Worm (Caenorhabditis elegans) whole organism, L1 larva: ENCODE data around the gene prp-3.

ENCODE experiments used
- C34B4.2 ChIP-seq: sonication (generic microtip); optimal IDR thresholded peaks from 2 replicates; lab custom pipeline; 2017; ENCODE audit warnings: mild to moderate bottlenecking, missing genetic modification characterization, missing compliant biosample characterization
- F16B12.6 ChIP-seq: fragments of 150-350 bp; optimal IDR thresholded peaks from 2 replicates; lab custom pipeline; 2014; ENCODE audit warnings: missing biosample characterization, missing genetic modification characterization
- aha-1 ChIP-seq: fragments of 150-350 bp; optimal IDR thresholded peaks from 2 replicates; lab custom pipeline; 2014; ENCODE audit warnings: missing biosample characterization, missing genetic modification characterization
- alr-1 ChIP-seq: fragments of 200-800 bp; sonication (Bioruptor generic); optimal IDR thresholded peaks from 2 replicates; lab custom pipeline; 2018; ENCODE audit warnings: borderline replicate concordance, mild to moderate bottlenecking, missing genetic modification characterization, missing compliant biosample characterization
- ama-1 ChIP-seq: fragments of 150-350 bp; optimal IDR thresholded peaks from 2 replicates; lab custom pipeline; 2014
- ceh-63 ChIP-seq: fragments of 200-800 bp; sonication (Bioruptor generic); optimal IDR thresholded peaks from 2 replicates; lab custom pipeline; 2018; ENCODE audit warnings: mild to moderate bottlenecking, missing genetic modification characterization, missing compliant biosample characterization
- ceh-8 ChIP-seq: fragments of 200-800 bp; sonication (Bioruptor generic); optimal IDR thresholded peaks from 2 replicates; lab custom pipeline; 2018; ENCODE audit warnings: mild to moderate bottlenecking, missing genetic modification characterization, moderate library complexity, missing compliant biosample characterization
- ceh-82 ChIP-seq, 3 experiments: fragments of 150-350 bp in 1 of 3; sonication (generic microtip) in 2 of 3; optimal IDR thresholded peaks; 2 replicates each; lab custom pipeline; 2014 to 2017; ENCODE audit warnings: missing biosample characterization in 3 of 3, missing genetic modification characterization in 3 of 3
- ceh-90 ChIP-seq: sonication (generic microtip); optimal IDR thresholded peaks from 2 replicates; lab custom pipeline; 2016; ENCODE audit warnings: missing genetic modification characterization, missing compliant biosample characterization
- ces-1 ChIP-seq: fragments of 150-350 bp; optimal IDR thresholded peaks from 2 replicates; lab custom pipeline; 2014; ENCODE audit warnings: missing biosample characterization, missing genetic modification reagents, missing genetic modification characterization
- dpl-1 ChIP-seq, 3 experiments: fragments of 150-350 bp in 2 of 3; sonication (generic microtip) in 1 of 3; optimal IDR thresholded peaks; 2 replicates each; lab custom pipeline; 2014 to 2017; ENCODE audit warnings: missing biosample characterization in 3 of 3, missing genetic modification characterization in 3 of 3, missing genetic modification reagents in 3 of 3
- dsc-1 ChIP-seq: sonication (generic microtip); optimal IDR thresholded peaks from 2 replicates; lab custom pipeline; 2016; ENCODE audit warnings: mild to moderate bottlenecking, missing genetic modification characterization, missing compliant biosample characterization
- efl-3 ChIP-seq: fragments of 200-800 bp; sonication (Bioruptor generic); optimal IDR thresholded peaks from 2 replicates; lab custom pipeline; 2018; ENCODE audit warnings: mild to moderate bottlenecking, missing genetic modification characterization, missing compliant biosample characterization
- egl-27 ChIP-seq, 2 experiments: fragments of 150-350 bp in 1 of 2; sonication (generic microtip); optimal IDR thresholded peaks; 3 replicates each; lab custom pipeline; 2017 to 2018; ENCODE audit warnings: missing biosample characterization in 2 of 2, missing genetic modification characterization in 2 of 2, missing genetic modification reagents in 2 of 2
- elt-2 ChIP-seq: sonication (generic microtip); optimal IDR thresholded peaks from 2 replicates; lab custom pipeline; 2016; ENCODE audit warnings: missing genetic modification characterization, mild to moderate bottlenecking, inconsistent platforms, missing compliant biosample characterization, missing genetic modification reagents
- elt-3 ChIP-seq, 6 experiments: fragments of 150-350 bp in 1 of 6; sonication (generic microtip); optimal IDR thresholded peaks; 2 replicates each; lab custom pipeline; 2017 to 2018; ENCODE audit warnings: missing biosample characterization in 6 of 6, missing genetic modification characterization in 6 of 6, inconsistent platforms in 1 of 6
- fkh-4 ChIP-seq: sonication (generic microtip); optimal IDR thresholded peaks from 2 replicates; lab custom pipeline; 2016; ENCODE audit warnings: missing compliant biosample characterization, missing genetic modification characterization, borderline replicate concordance
- fkh-8 ChIP-seq: sonication (generic microtip); optimal IDR thresholded peaks from 2 replicates; lab custom pipeline; 2016; ENCODE audit warnings: mild to moderate bottlenecking, missing genetic modification characterization, missing compliant biosample characterization
- fos-1 ChIP-seq: fragments of 150-350 bp; optimal IDR thresholded peaks from 2 replicates; lab custom pipeline; 2014; ENCODE audit warnings: missing biosample characterization, missing genetic modification characterization
- grh-1 ChIP-seq: fragments of 200-800 bp; sonication (Bioruptor generic); IDR thresholded peaks from 2 replicates; pipeline ENCODE4 v1.3.6; 2022; ENCODE audit warnings: missing genetic modification reagents, missing genetic modification characterization, missing compliant biosample characterization
- hlh-17 ChIP-seq: fragments of 200-800 bp; sonication (Bioruptor generic); optimal IDR thresholded peaks from 2 replicates; lab custom pipeline; 2018; ENCODE audit warnings: missing genetic modification characterization, mild to moderate bottlenecking, missing compliant biosample characterization, moderate library complexity, borderline replicate concordance
- hlh-4 ChIP-seq: sonication (generic microtip); optimal IDR thresholded peaks from 2 replicates; lab custom pipeline; 2016; ENCODE audit warnings: mild to moderate bottlenecking, missing genetic modification characterization, missing compliant biosample characterization
- irx-1 ChIP-seq: sonication (generic microtip); optimal IDR thresholded peaks from 2 replicates; lab custom pipeline; 2016; ENCODE audit warnings: missing genetic modification characterization, missing compliant biosample characterization
- jun-1 ChIP-seq: fragments of 150-350 bp; optimal IDR thresholded peaks from 2 replicates; lab custom pipeline; 2014; ENCODE audit warnings: missing biosample characterization, missing genetic modification reagents, missing genetic modification characterization
- lin-13 ChIP-seq: fragments of 150-350 bp; optimal IDR thresholded peaks from 2 replicates; lab custom pipeline; 2014; ENCODE audit warnings: missing biosample characterization, missing genetic modification reagents, missing genetic modification characterization
- lin-35 ChIP-seq, 2 experiments: fragments of 150-350 bp; optimal IDR thresholded peaks; 2 replicates each; lab custom pipeline; 2014; ENCODE audit warnings: missing biosample characterization in 2 of 2, missing genetic modification characterization in 2 of 2, missing genetic modification reagents in 2 of 2
- lin-39 ChIP-seq: fragments of 150-350 bp; optimal IDR thresholded peaks from 2 replicates; lab custom pipeline; 2014; ENCODE audit warnings: missing biosample characterization, missing genetic modification reagents, missing genetic modification characterization
- lir-3 ChIP-seq: sonication (generic microtip); optimal IDR thresholded peaks from 2 replicates; lab custom pipeline; 2016; ENCODE audit warnings: mild to moderate bottlenecking, missing genetic modification characterization, moderate library complexity, missing compliant biosample characterization; ENCODE audit not compliant: poor library complexity
- lsy-2 ChIP-seq, 2 experiments: fragments of 150-350 bp; optimal IDR thresholded peaks; 2 replicates each; lab custom pipeline; 2014; ENCODE audit warnings: missing biosample characterization in 2 of 2, missing genetic modification characterization in 2 of 2
- mab-9 ChIP-seq: fragments of 200-800 bp; sonication (Bioruptor generic); IDR thresholded peaks from 2 replicates; pipeline ENCODE4 v1.3.6; 2022; ENCODE audit warnings: missing genetic modification reagents, missing genetic modification characterization, missing compliant biosample characterization
- mdl-1 ChIP-seq, 2 experiments: fragments of 150-350 bp; optimal IDR thresholded peaks; 2 replicates each; lab custom pipeline; 2014 to 2017; ENCODE audit warnings: missing biosample characterization in 2 of 2, missing genetic modification characterization in 2 of 2, inconsistent platforms in 1 of 2
- mep-1 ChIP-seq: fragments of 150-350 bp; optimal IDR thresholded peaks from 2 replicates; lab custom pipeline; 2014; ENCODE audit warnings: missing biosample characterization, missing genetic modification characterization
- nhr-11 ChIP-seq: fragments of 150-350 bp; optimal IDR thresholded peaks from 2 replicates; lab custom pipeline; 2014; ENCODE audit warnings: missing biosample characterization, missing genetic modification characterization
- nhr-12 ChIP-seq: sonication (generic microtip); optimal IDR thresholded peaks from 2 replicates; lab custom pipeline; 2017; ENCODE audit warnings: missing biosample characterization, missing genetic modification characterization
- nhr-20 ChIP-seq: sonication (generic microtip); optimal IDR thresholded peaks from 2 replicates; lab custom pipeline; 2016; ENCODE audit warnings: mild to moderate bottlenecking, missing genetic modification characterization, missing compliant biosample characterization
- nhr-237 ChIP-seq: fragments of 150-350 bp; optimal IDR thresholded peaks from 2 replicates; lab custom pipeline; 2014; ENCODE audit warnings: missing biosample characterization, missing genetic modification characterization
- nhr-28 ChIP-seq: fragments of 150-350 bp; optimal IDR thresholded peaks from 2 replicates; lab custom pipeline; 2014; ENCODE audit warnings: missing biosample characterization, missing genetic modification characterization
- nhr-84 ChIP-seq: sonication (generic microtip); optimal IDR thresholded peaks from 2 replicates; lab custom pipeline; 2017; ENCODE audit warnings: missing biosample characterization, missing genetic modification characterization
- nhr-85 ChIP-seq: sonication (generic microtip); peaks from one replicate; lab custom pipeline; 2016; ENCODE audit warnings: missing genetic modification characterization, inconsistent platforms, missing compliant biosample characterization
- nhr-90 ChIP-seq: sonication (generic microtip); optimal IDR thresholded peaks from 2 replicates; lab custom pipeline; 2016; ENCODE audit warnings: mild to moderate bottlenecking, missing genetic modification characterization, missing compliant biosample characterization; ENCODE audit not compliant: poor library complexity
- pax-3 ChIP-seq: fragments of 200-800 bp; sonication (Bioruptor generic); optimal IDR thresholded peaks from 2 replicates; lab custom pipeline; 2018; ENCODE audit warnings: mild to moderate bottlenecking, missing genetic modification characterization, moderate library complexity, missing compliant biosample characterization
- skn-1 ChIP-seq: fragments of 150-350 bp; optimal IDR thresholded peaks from 2 replicates; lab custom pipeline; 2014; ENCODE audit warnings: missing biosample characterization, missing genetic modification characterization
- snpc-4 ChIP-seq: fragments of 150-350 bp; optimal IDR thresholded peaks from 2 replicates; lab custom pipeline; 2014; ENCODE audit warnings: missing biosample characterization, missing genetic modification characterization
- snu-23 ChIP-seq: sonication (generic microtip); optimal IDR thresholded peaks from 2 replicates; lab custom pipeline; 2016; ENCODE audit warnings: missing genetic modification characterization, missing compliant biosample characterization
- sox-4 ChIP-seq: sonication (generic microtip); optimal IDR thresholded peaks from 2 replicates; lab custom pipeline; 2016; ENCODE audit warnings: missing genetic modification characterization, missing compliant biosample characterization
- sup-37 ChIP-seq: fragments of 200-800 bp; sonication (Bioruptor generic); optimal IDR thresholded peaks from 2 replicates; lab custom pipeline; 2018; ENCODE audit warnings: mild to moderate bottlenecking, missing genetic modification characterization, missing compliant biosample characterization
- tbx-2 ChIP-seq: sonication (generic microtip); optimal IDR thresholded peaks from 2 replicates; lab custom pipeline; 2016; ENCODE audit warnings: missing genetic modification characterization, missing compliant biosample characterization
- tlp-1 ChIP-seq: fragments of 150-350 bp; optimal IDR thresholded peaks from 2 replicates; lab custom pipeline; 2014; ENCODE audit warnings: missing biosample characterization, missing genetic modification characterization
- unc-62 ChIP-seq: fragments of 150-350 bp; optimal IDR thresholded peaks from 2 replicates; lab custom pipeline; 2014; ENCODE audit warnings: missing biosample characterization, missing genetic modification reagents, missing genetic modification characterization
- unc-86 ChIP-seq: sonication (generic microtip); optimal IDR thresholded peaks from 2 replicates; lab custom pipeline; 2016; ENCODE audit warnings: missing genetic modification characterization, missing compliant biosample characterization
- unc-98 ChIP-seq: fragments of 200-800 bp; sonication (Bioruptor generic); IDR thresholded peaks from 2 replicates; pipeline ENCODE4 v1.3.6; 2022; ENCODE audit warnings: missing genetic modification characterization, missing compliant biosample characterization
- ztf-11 ChIP-seq, 2 experiments: sonication (generic microtip); optimal IDR thresholded peaks; 2 replicates each; lab custom pipeline; 2016 to 2017; ENCODE audit warnings: missing genetic modification characterization in 2 of 2, missing biosample characterization in 1 of 2, missing compliant biosample characterization in 1 of 2

Gene prp-3

ce11 chrIII:10407198-10407663 lies 20.6 kb downstream of the prp-3 start, which contains the start of gene hat-1:
hat-1 (minus strand) TSS chrIII:10407248.
- TF ChIP-seq ceh-63 (GFP tag; lab: Kevin White, UChicago), result no peak
- no peak for TF ChIP-seq ces-1
- TF ChIP-seq mep-1 (tag; lab: Kevin White, UChicago), result peak; percentile 95
- TF ChIP-seq pax-3 (tag; lab: Kevin White, UChicago), result peak; percentile 94
- peak; percentile 91 for TF ChIP-seq nhr-11 (tag; lab: Kevin White, UChicago)
- TF ChIP-seq skn-1 (tag; lab: Kevin White, UChicago), result peak; percentile 93
- peak; percentile 95 to 96 for TF ChIP-seq lsy-2 (tag; optimal IDR thresholded peaks at IDR 0.05; lab: Kevin White, UChicago)
- no peak for TF ChIP-seq hlh-4 (tag; lab: Kevin White, UChicago)
- peak; percentile 52 for TF ChIP-seq C34B4.2
- TF ChIP-seq unc-98, result peak; percentile 66; the same call in 1 of the 2 replicates
- peak; percentile 86 for TF ChIP-seq aha-1 (tag; lab: Kevin White, UChicago)
- TF ChIP-seq hlh-17 (GFP tag; lab: Kevin White, UChicago), result no peak
- TF ChIP-seq ceh-90, result peak; percentile 60
- TF ChIP-seq unc-86 (tag; lab: Kevin White, UChicago), result peak; percentile 98
- TF ChIP-seq grh-1, result peak; percentile 93
- peak in 1 of 2 experiments; percentile 80 for TF ChIP-seq ztf-11 (tag; optimal IDR thresholded peaks at IDR 0.05; lab: Kevin White, UChicago)
- TF ChIP-seq mdl-1 (tag; optimal IDR thresholded peaks at IDR 0.05; lab: Kevin White, UChicago), result peak in 1 of 2 experiments; percentile 85
- no peak for TF ChIP-seq nhr-28 (tag; lab: Kevin White, UChicago)
- TF ChIP-seq nhr-237, result peak; percentile 83
- TF ChIP-seq F16B12.6 (tag; lab: Kevin White, UChicago), result peak; percentile 70
- TF ChIP-seq tlp-1 (tag; lab: Kevin White, UChicago), result no peak
- TF ChIP-seq nhr-84 (tag; lab: Kevin White, UChicago), result no peak
- peak; percentile 97 for TF ChIP-seq nhr-20
- TF ChIP-seq ceh-8 (GFP tag; lab: Kevin White, UChicago), result peak; percentile 88
- TF ChIP-seq nhr-12 (tag; lab: Kevin White, UChicago), result no peak
- peak; percentile 91 for TF ChIP-seq mab-9
- TF ChIP-seq elt-3 (tag; optimal IDR thresholded peaks at IDR 0.05; lab: Kevin White, UChicago), result peak in 3 of 6 experiments; percentile 71 to 95 (median 91)
- peak; percentile 83 for TF ChIP-seq snpc-4
- peak; percentile 92 for TF ChIP-seq fos-1 (tag; lab: Kevin White, UChicago)
- peak; percentile 95 for TF ChIP-seq lin-39
- TF ChIP-seq alr-1 (tag; lab: Kevin White, UChicago), result no peak
- TF ChIP-seq snu-23 (GFP tag; lab: Kevin White, UChicago), result peak; percentile 98
- TF ChIP-seq lin-13 (GFP tag; lab: Kevin White, UChicago), result peak; percentile 95
- peak in 1 of 2 experiments; percentile 7 for TF ChIP-seq egl-27 (tag; optimal IDR thresholded peaks at IDR 0.05; lab: Kevin White, UChicago)
- TF ChIP-seq sox-4 (tag; lab: Kevin White, UChicago), result peak; percentile 83
- peak; percentile 92 to 95 (median 94) for TF ChIP-seq dpl-1 (GFP tag; optimal IDR thresholded peaks at IDR 0.05; lab: Kevin White, UChicago)
- TF ChIP-seq ama-1 (lab: Kevin White, UChicago), result no peak
- TF ChIP-seq jun-1 (tag; lab: Kevin White, UChicago), result peak; percentile 95
- TF ChIP-seq ceh-82 (tag; optimal IDR thresholded peaks at IDR 0.05; lab: Kevin White, UChicago), result peak; percentile 95 to 97 (median 96)
- peak; percentile 96 for TF ChIP-seq nhr-90 (tag; lab: Kevin White, UChicago)
- no peak for TF ChIP-seq unc-62
- TF ChIP-seq nhr-85, result peak; percentile 99
- peak; percentile 87 for TF ChIP-seq sup-37 (GFP tag; lab: Kevin White, UChicago)
- peak; percentile 93 to 94 for TF ChIP-seq lin-35 (GFP tag; optimal IDR thresholded peaks at IDR 0.05; lab: Kevin White, UChicago)
- peak; percentile 85 for TF ChIP-seq elt-2 (tag; lab: Kevin White, UChicago)
- TF ChIP-seq irx-1 (tag; lab: Kevin White, UChicago), result peak; percentile 94
- peak; percentile 96 for TF ChIP-seq dsc-1 (tag; lab: Kevin White, UChicago)
- TF ChIP-seq lir-3 (tag; lab: Kevin White, UChicago), result no peak
- peak; percentile 54 for TF ChIP-seq efl-3 (GFP tag; lab: Kevin White, UChicago)
- peak; percentile 76 for TF ChIP-seq fkh-4 (tag; lab: Kevin White, UChicago)
- TF ChIP-seq tbx-2 (tag; lab: Kevin White, UChicago), result peak; percentile 97
- TF ChIP-seq fkh-8 (tag; lab: Kevin White, UChicago), result peak; percentile 98
